Fruit fly (Drosophila melanogaster) whole organism, pupa: ENCODE measurements around the gene CG6067.

Experiments used
- CG12605 ChIP-seq: fragments of 200-800 bp; sonication (Bioruptor generic); IDR thresholded peaks from 2 replicates; pipeline ENCODE4 v1.3.6; 2022; ENCODE audit warnings: missing biosample characterization, missing genetic modification characterization
- CG13204 ChIP-seq: fragments of 200-800 bp; sonication (Bioruptor generic); optimal IDR thresholded peaks from 2 replicates; lab custom pipeline; 2018; ENCODE audit warnings: missing biosample characterization, mild to moderate bottlenecking, missing genetic modification characterization, moderate library complexity
- CG14655 ChIP-seq: fragments of 200-800 bp; sonication (Bioruptor generic); optimal IDR thresholded peaks from 3 replicates; lab custom pipeline; 2017; ENCODE audit warnings: mild to moderate bottlenecking, missing biosample characterization, missing genetic modification reagents, missing genetic modification characterization
- CG15710 ChIP-seq: fragments of 200-800 bp; sonication (Bioruptor generic); optimal IDR thresholded peaks from 2 replicates; lab custom pipeline; 2018; ENCODE audit warnings: missing biosample characterization, mild to moderate bottlenecking, missing genetic modification characterization, moderate library complexity
- CG32121 ChIP-seq: fragments of 200-800 bp; sonication (Bioruptor generic); IDR thresholded peaks from 2 replicates; pipeline ENCODE4 v1.3.6; 2022; ENCODE audit warnings: missing biosample characterization, missing genetic modification characterization
- CG34367 ChIP-seq: fragments of 200-800 bp; sonication (Bioruptor generic); optimal IDR thresholded peaks from 2 replicates; lab custom pipeline; 2018; ENCODE audit warnings: missing biosample characterization, mild to moderate bottlenecking, missing genetic modification characterization
- CG4496 ChIP-seq: fragments of 200-800 bp; sonication (Bioruptor generic); IDR thresholded peaks from 3 replicates; pipeline ENCODE4 v1.3.6; 2022; ENCODE audit warnings: missing biosample characterization, missing genetic modification characterization
- CG8159 ChIP-seq: fragments of 200-800 bp; sonication (Bioruptor generic); optimal IDR thresholded peaks from 3 replicates; lab custom pipeline; 2018; ENCODE audit warnings: missing biosample characterization, mild to moderate bottlenecking, missing genetic modification characterization, moderate library complexity
- EcR ChIP-seq: fragments of 200-800 bp; sonication (Bioruptor generic); optimal IDR thresholded peaks from 3 replicates; lab custom pipeline; 2019; ENCODE audit warnings: missing biosample characterization, missing genetic modification characterization, mild to moderate bottlenecking, moderate library complexity, missing genetic modification reagents
- Ets98B ChIP-seq: fragments of 200-800 bp; sonication (Bioruptor generic); IDR thresholded peaks from 2 replicates; pipeline ENCODE4 v1.3.6; 2022; ENCODE audit warnings: missing biosample characterization, missing genetic modification characterization
- Pif1A ChIP-seq: fragments of 200-800 bp; sonication (Bioruptor generic); optimal IDR thresholded peaks from 3 replicates; lab custom pipeline; 2016; ENCODE audit warnings: missing biosample characterization, missing genetic modification characterization
- Snoo ChIP-seq: fragments of 200-800 bp; sonication (Bioruptor generic); optimal IDR thresholded peaks from 3 replicates; lab custom pipeline; 2017; ENCODE audit warnings: missing biosample characterization, mild to moderate bottlenecking, missing genetic modification characterization, inconsistent platforms

DNA sequence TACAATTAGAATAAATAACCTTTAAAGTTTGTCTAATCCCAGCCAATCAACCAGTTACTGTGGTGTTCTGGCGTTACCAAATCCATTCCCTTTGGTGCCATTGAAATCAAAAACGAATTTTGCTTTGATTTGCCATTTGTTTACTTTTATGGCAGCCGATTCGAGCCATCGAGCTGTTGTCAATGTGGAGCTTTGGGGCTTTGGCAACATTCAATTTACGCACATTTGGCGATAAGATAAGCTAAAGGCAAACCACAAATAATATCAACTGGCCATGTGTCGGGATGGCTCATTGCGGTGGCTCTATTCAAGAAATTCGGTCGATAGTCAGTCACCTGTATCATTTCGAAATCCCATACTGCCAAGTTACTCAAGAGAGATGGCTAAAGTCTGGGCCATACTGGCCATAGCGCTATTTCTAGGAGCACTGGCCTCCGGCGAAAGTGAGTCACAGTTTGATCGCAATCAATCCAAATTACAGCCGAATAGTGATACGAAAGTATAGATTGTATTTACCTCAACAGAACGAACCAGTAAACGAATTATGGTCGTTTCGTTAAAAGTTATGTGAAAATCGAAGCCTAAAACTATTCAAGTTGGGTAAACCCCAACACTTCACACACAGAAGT lies 7.4 kb upstream of the CG6067 start, which contains the start of gene CG6041:
- TF ChIP-seq Pif1A (no peak), CG13204 (GFP tag; lab: Kevin White, UChicago) (no peak), CG4496 (GFP tag; lab: Robert Waterston, UW) (no peak), Snoo (tag; lab: Kevin White, UChicago) (no peak), CG14655 (GFP tag; lab: Kevin White, UChicago) (no peak), CG15710 (tag; lab: Kevin White, UChicago) (no peak), CG32121 (no peak), Ets98B (GFP tag; lab: Robert Waterston, UW) (no peak), CG8159 (tag; lab: Kevin White, UChicago) (no peak), CG12605 (GFP tag; lab: Robert Waterston, UW) (no peak), EcR (GFP tag; lab: Kevin White, UChicago) (no peak), CG34367 (no peak)
